Fruit fly (Drosophila melanogaster): ENCODE results near the gene CG3792.

The CG3792 gene

DNA sequence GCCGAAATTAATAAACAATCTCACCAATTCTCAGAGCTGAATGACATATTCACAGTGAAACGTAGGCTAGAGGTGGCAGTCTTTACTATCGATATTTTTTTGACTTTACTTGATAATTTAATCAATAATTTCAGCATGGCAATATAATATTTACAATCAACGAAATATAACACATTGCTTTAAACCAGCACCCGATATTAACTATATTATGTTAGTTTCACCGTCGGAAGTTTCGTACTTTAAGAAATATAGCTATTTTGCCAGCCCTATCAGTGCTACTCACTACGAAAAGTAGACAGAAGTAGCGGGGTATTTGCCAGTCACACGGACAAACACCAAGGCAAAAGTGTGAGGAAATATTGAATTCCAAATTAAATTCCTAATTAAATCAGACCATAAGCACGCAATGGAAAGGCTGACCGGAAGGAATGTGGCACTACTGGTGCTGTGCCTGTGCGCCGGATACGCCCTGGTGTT is 33.7 kb downstream of the CG3792 start, which contains the start of the genes CG31917, Tfb5 and SelT (continued):
- TF ChIP-seq Optix (GFP tag; IDR thresholded peaks at IDR 0.05) (no peak), h (optimal IDR thresholded peaks at IDR 0.05) (no peak), sr (GFP tag; IDR thresholded peaks at IDR 0.05) (no peak), CG12744 (GFP tag; optimal IDR thresholded peaks at IDR 0.05) (peak; percentile 40), CG2678 (tag; optimal IDR thresholded peaks at IDR 0.05) (no peak), CG8944 (GFP tag; optimal IDR thresholded peaks at IDR 0.05) (peak; percentile 36), CG10321 (GFP tag; IDR thresholded peaks at IDR 0.05) (no peak), CG15269 (tag; optimal IDR thresholded peaks at IDR 0.05) (no peak), CG8089 (GFP tag; optimal IDR thresholded peaks at IDR 0.05) (no peak), Mad (GFP tag; optimal IDR thresholded peaks at IDR 0.05) (peak; percentile 40), CG1647 (GFP tag; optimal IDR thresholded peaks at IDR 0.05) (peak; percentile 35), Ets65A (GFP tag) (peak; percentile 94), tio (GFP tag; optimal IDR thresholded peaks at IDR 0.05) (no peak), Rx (GFP tag; IDR thresholded peaks at IDR 0.05) (no peak), CG30020 (tag; optimal IDR thresholded peaks at IDR 0.05) (no peak), Usf (GFP tag; optimal IDR thresholded peaks at IDR 0.05) (peak; percentile 10), Elba2 (GFP tag; optimal IDR thresholded peaks at IDR 0.05) (no peak), tna (GFP tag; IDR thresholded peaks at IDR 0.05; ENCODE audit: partially characterized antibody) (no peak), CG3065 (GFP tag; optimal IDR thresholded peaks at IDR 0.05) (no peak), nom (GFP tag; optimal IDR thresholded peaks at IDR 0.05) (no peak), grn (GFP tag; optimal IDR thresholded peaks at IDR 0.05) (no peak), zf30C (GFP tag; optimal IDR thresholded peaks at IDR 0.05) (no peak), vnd (GFP tag; IDR thresholded peaks at IDR 0.05; ENCODE audit: partially characterized antibody) (peak; percentile 69), zfh2 (GFP tag; optimal IDR thresholded peaks at IDR 0.05) (peak; percentile 64), gsb-n (tag; optimal IDR thresholded peaks at IDR 0.05) (no peak), hth (optimal IDR thresholded peaks at IDR 0.05) (no peak), bbx (GFP tag; IDR thresholded peaks at IDR 0.05; ENCODE audit: partially characterized antibody) (peak; percentile 39; the same call in 1 of the 2 replicates), CkIIα-i1 (GFP tag; IDR thresholded peaks at IDR 0.05) (no peak), CG7745 (tag; optimal IDR thresholded peaks at IDR 0.05) (no peak), CG30403 (GFP tag; optimal IDR thresholded peaks at IDR 0.05) (peak; percentile 77), Awh (GFP tag; IDR thresholded peaks at IDR 0.05) (no peak), Side (GFP tag; optimal IDR thresholded peaks at IDR 0.05) (no peak), CG17385 (GFP tag; optimal IDR thresholded peaks at IDR 0.05) (peak; percentile 20), Hr39 (optimal IDR thresholded peaks at IDR 0.05) (no peak), Taf1 (GFP tag; IDR thresholded peaks at IDR 0.05) (0 out of 2 replicates have a peak, but pooled peaks have one; percentile 21), zen2 (GFP tag; IDR thresholded peaks at IDR 0.05; ENCODE audit: partially characterized antibody) (peak; percentile 28; the same call in 2 of the 3 replicates), pzg (GFP tag; optimal IDR thresholded peaks at IDR 0.05) (peak; percentile 83), cato (GFP tag; optimal IDR thresholded peaks at IDR 0.05; ENCODE audit: borderline replicate concordance) (peak; percentile 8), CG3163 (GFP tag; optimal IDR thresholded peaks at IDR 0.05) (peak; percentile 2), CG31224 (GFP tag; IDR thresholded peaks at IDR 0.05) (no peak), Bdp1 (GFP tag; optimal IDR thresholded peaks at IDR 0.05) (no peak), Hsf (GFP tag; optimal IDR thresholded peaks at IDR 0.05) (peak; percentile 73), TFAM (GFP tag; optimal IDR thresholded peaks at IDR 0.05) (no peak), dmrt11E (tag; optimal IDR thresholded peaks at IDR 0.05) (peak; percentile 52), CG10565 (GFP tag; optimal IDR thresholded peaks at IDR 0.05) (no peak), tll (GFP tag; optimal IDR thresholded peaks at IDR 0.05) (peak in 1 of 2 experiments; percentile 64), prd (optimal IDR thresholded peaks at IDR 0.05) (no peak), prd (GFP tag; IDR thresholded peaks at IDR 0.05) (peak; percentile 55; the same call in 2 of the 3 replicates), CG11247 (GFP tag; IDR thresholded peaks at IDR 0.05) (no peak), bigmax (GFP tag; optimal IDR thresholded peaks at IDR 0.05) (no peak), odd (GFP tag; optimal IDR thresholded peaks at IDR 0.05) (no peak), CG10147 (GFP tag; optimal IDR thresholded peaks at IDR 0.05) (no peak)
